Worm (Caenorhabditis elegans) whole organism, L1 larva: ENCODE measurements around the gene cogc-4.
A peak's percentile ranks its signal among the peaks of the same experiment; 100 is the strongest.

Experiments used
- C04F5.9 ChIP-seq: sonication (generic microtip); optimal IDR thresholded peaks from 2 replicates; lab custom pipeline; 2016; ENCODE audit warnings: missing genetic modification characterization, missing compliant biosample characterization
- C16A3.4 ChIP-seq: fragments of 150-350 bp; optimal IDR thresholded peaks from 2 replicates; lab custom pipeline; 2014; ENCODE audit warnings: missing biosample characterization, missing genetic modification characterization
- C34B4.2 ChIP-seq: sonication (generic microtip); optimal IDR thresholded peaks from 2 replicates; lab custom pipeline; 2017; ENCODE audit warnings: mild to moderate bottlenecking, missing genetic modification characterization, missing compliant biosample characterization
- F16B12.6 ChIP-seq: fragments of 150-350 bp; optimal IDR thresholded peaks from 2 replicates; lab custom pipeline; 2014; ENCODE audit warnings: missing biosample characterization, missing genetic modification characterization
- aha-1 ChIP-seq: fragments of 150-350 bp; optimal IDR thresholded peaks from 2 replicates; lab custom pipeline; 2014; ENCODE audit warnings: missing biosample characterization, missing genetic modification characterization
- alr-1 ChIP-seq: fragments of 200-800 bp; sonication (Bioruptor generic); optimal IDR thresholded peaks from 2 replicates; lab custom pipeline; 2018; ENCODE audit warnings: borderline replicate concordance, mild to moderate bottlenecking, missing genetic modification characterization, missing compliant biosample characterization
- ceh-63 ChIP-seq: fragments of 200-800 bp; sonication (Bioruptor generic); optimal IDR thresholded peaks from 2 replicates; lab custom pipeline; 2018; ENCODE audit warnings: mild to moderate bottlenecking, missing genetic modification characterization, missing compliant biosample characterization
- ceh-8 ChIP-seq: fragments of 200-800 bp; sonication (Bioruptor generic); optimal IDR thresholded peaks from 2 replicates; lab custom pipeline; 2018; ENCODE audit warnings: mild to moderate bottlenecking, missing genetic modification characterization, moderate library complexity, missing compliant biosample characterization
- ceh-82 ChIP-seq, 3 experiments: fragments of 150-350 bp in 1 of 3; sonication (generic microtip) in 2 of 3; optimal IDR thresholded peaks; 2 replicates each; lab custom pipeline; 2014 to 2017; ENCODE audit warnings: missing biosample characterization in 3 of 3, missing genetic modification characterization in 3 of 3
- ceh-88 ChIP-seq: fragments of 200-800 bp; sonication (Bioruptor generic); IDR thresholded peaks from 2 replicates; pipeline ENCODE4 v1.3.6; 2022; ENCODE audit warnings: missing genetic modification characterization, missing compliant biosample characterization
- ceh-90 ChIP-seq: sonication (generic microtip); optimal IDR thresholded peaks from 2 replicates; lab custom pipeline; 2016; ENCODE audit warnings: missing genetic modification characterization, missing compliant biosample characterization
- dpl-1 ChIP-seq, 3 experiments: fragments of 150-350 bp in 2 of 3; sonication (generic microtip) in 1 of 3; optimal IDR thresholded peaks; 2 replicates each; lab custom pipeline; 2014 to 2017; ENCODE audit warnings: missing biosample characterization in 3 of 3, missing genetic modification characterization in 3 of 3, missing genetic modification reagents in 3 of 3
- dsc-1 ChIP-seq: sonication (generic microtip); optimal IDR thresholded peaks from 2 replicates; lab custom pipeline; 2016; ENCODE audit warnings: mild to moderate bottlenecking, missing genetic modification characterization, missing compliant biosample characterization
- efl-1 ChIP-seq, 4 experiments: fragments of 150-350 bp; optimal IDR thresholded peaks in 3 of 4; peaks in 1 of 4; 1 replicate in 1 of 4; 2 replicates in 3 of 4; lab custom pipeline; 2014; ENCODE audit warnings: missing biosample characterization in 2 of 4, missing genetic modification characterization in 2 of 4, missing genetic modification reagents in 2 of 4
- efl-3 ChIP-seq: fragments of 200-800 bp; sonication (Bioruptor generic); optimal IDR thresholded peaks from 2 replicates; lab custom pipeline; 2018; ENCODE audit warnings: mild to moderate bottlenecking, missing genetic modification characterization, missing compliant biosample characterization
- egl-13 ChIP-seq: sonication (generic microtip); optimal IDR thresholded peaks from 2 replicates; lab custom pipeline; 2016; ENCODE audit warnings: missing genotype, missing genetic modification reagents, missing genetic modification characterization, missing compliant biosample characterization
- egl-27 ChIP-seq, 2 experiments: fragments of 150-350 bp in 1 of 2; sonication (generic microtip); optimal IDR thresholded peaks; 3 replicates each; lab custom pipeline; 2017 to 2018; ENCODE audit warnings: missing biosample characterization in 2 of 2, missing genetic modification characterization in 2 of 2, missing genetic modification reagents in 2 of 2
- elt-2 ChIP-seq: sonication (generic microtip); optimal IDR thresholded peaks from 2 replicates; lab custom pipeline; 2016; ENCODE audit warnings: missing genetic modification characterization, mild to moderate bottlenecking, inconsistent platforms, missing compliant biosample characterization, missing genetic modification reagents
- fkh-4 ChIP-seq: sonication (generic microtip); optimal IDR thresholded peaks from 2 replicates; lab custom pipeline; 2016; ENCODE audit warnings: missing compliant biosample characterization, missing genetic modification characterization, borderline replicate concordance
- hpl-2 ChIP-seq: fragments of 150-350 bp; optimal IDR thresholded peaks from 2 replicates; lab custom pipeline; 2014; ENCODE audit warnings: missing biosample characterization, missing genetic modification reagents, missing genetic modification characterization
- irx-1 ChIP-seq: sonication (generic microtip); optimal IDR thresholded peaks from 2 replicates; lab custom pipeline; 2016; ENCODE audit warnings: missing genetic modification characterization, missing compliant biosample characterization
- isw-1 ChIP-seq: fragments of 200-800 bp; sonication (Bioruptor generic); IDR thresholded peaks from 2 replicates; pipeline ENCODE4 v1.3.6; 2022; ENCODE audit warnings: missing genetic modification characterization, missing compliant biosample characterization
- jun-1 ChIP-seq: fragments of 150-350 bp; optimal IDR thresholded peaks from 2 replicates; lab custom pipeline; 2014; ENCODE audit warnings: missing biosample characterization, missing genetic modification reagents, missing genetic modification characterization
- lin-13 ChIP-seq: fragments of 150-350 bp; optimal IDR thresholded peaks from 2 replicates; lab custom pipeline; 2014; ENCODE audit warnings: missing biosample characterization, missing genetic modification reagents, missing genetic modification characterization
- lin-14 ChIP-seq: fragments of 200-800 bp; sonication (Bioruptor generic); optimal IDR thresholded peaks from 2 replicates; lab custom pipeline; 2018; ENCODE audit warnings: mild to moderate bottlenecking, missing genetic modification characterization, moderate library complexity, missing compliant biosample characterization
- lin-15B ChIP-seq: fragments of 150-350 bp; sonication (generic microtip); optimal IDR thresholded peaks from 3 replicates; lab custom pipeline; 2014; ENCODE audit warnings: missing biosample characterization, missing genetic modification characterization
- lin-35 ChIP-seq, 2 experiments: fragments of 150-350 bp; optimal IDR thresholded peaks; 2 replicates each; lab custom pipeline; 2014; ENCODE audit warnings: missing biosample characterization in 2 of 2, missing genetic modification characterization in 2 of 2, missing genetic modification reagents in 2 of 2
- lsy-2 ChIP-seq, 2 experiments: fragments of 150-350 bp; optimal IDR thresholded peaks; 2 replicates each; lab custom pipeline; 2014; ENCODE audit warnings: missing biosample characterization in 2 of 2, missing genetic modification characterization in 2 of 2
- mep-1 ChIP-seq: fragments of 150-350 bp; optimal IDR thresholded peaks from 2 replicates; lab custom pipeline; 2014; ENCODE audit warnings: missing biosample characterization, missing genetic modification characterization
- nhr-12 ChIP-seq: sonication (generic microtip); optimal IDR thresholded peaks from 2 replicates; lab custom pipeline; 2017; ENCODE audit warnings: missing biosample characterization, missing genetic modification characterization
- nhr-19 ChIP-seq: fragments of 200-800 bp; sonication (Bioruptor generic); conservative IDR thresholded peaks from 2 replicates; pipeline ENCODE4 v1.3.6; 2022; ENCODE audit warnings: missing genetic modification characterization, missing compliant biosample characterization
- nhr-237 ChIP-seq: fragments of 150-350 bp; optimal IDR thresholded peaks from 2 replicates; lab custom pipeline; 2014; ENCODE audit warnings: missing biosample characterization, missing genetic modification characterization
- nhr-47 ChIP-seq: sonication (generic microtip); optimal IDR thresholded peaks from 2 replicates; lab custom pipeline; 2016; ENCODE audit warnings: mild to moderate bottlenecking, missing genetic modification characterization, moderate library complexity, missing compliant biosample characterization
- nhr-85 ChIP-seq: sonication (generic microtip); peaks from one replicate; lab custom pipeline; 2016; ENCODE audit warnings: missing genetic modification characterization, inconsistent platforms, missing compliant biosample characterization
- nhr-90 ChIP-seq: sonication (generic microtip); optimal IDR thresholded peaks from 2 replicates; lab custom pipeline; 2016; ENCODE audit warnings: mild to moderate bottlenecking, missing genetic modification characterization, missing compliant biosample characterization; ENCODE audit not compliant: poor library complexity
- pqm-1 ChIP-seq: sonication (generic microtip); optimal IDR thresholded peaks from 3 replicates; lab custom pipeline; 2017; ENCODE audit warnings: missing biosample characterization, missing genetic modification characterization
- rnt-1 ChIP-seq: sonication (generic microtip); optimal IDR thresholded peaks from 2 replicates; lab custom pipeline; 2016; ENCODE audit warnings: mild to moderate bottlenecking, missing genetic modification characterization, moderate library complexity, missing compliant biosample characterization
- skn-1 ChIP-seq: fragments of 150-350 bp; optimal IDR thresholded peaks from 2 replicates; lab custom pipeline; 2014; ENCODE audit warnings: missing biosample characterization, missing genetic modification characterization
- snpc-4 ChIP-seq: fragments of 150-350 bp; optimal IDR thresholded peaks from 2 replicates; lab custom pipeline; 2014; ENCODE audit warnings: missing biosample characterization, missing genetic modification characterization
- snu-23 ChIP-seq: sonication (generic microtip); optimal IDR thresholded peaks from 2 replicates; lab custom pipeline; 2016; ENCODE audit warnings: missing genetic modification characterization, missing compliant biosample characterization
- sox-4 ChIP-seq: sonication (generic microtip); optimal IDR thresholded peaks from 2 replicates; lab custom pipeline; 2016; ENCODE audit warnings: missing genetic modification characterization, missing compliant biosample characterization
- sptf-1 ChIP-seq: fragments of 150-350 bp; optimal IDR thresholded peaks from 2 replicates; lab custom pipeline; 2014; ENCODE audit warnings: missing biosample characterization, missing genetic modification characterization
- sup-37 ChIP-seq: fragments of 200-800 bp; sonication (Bioruptor generic); optimal IDR thresholded peaks from 2 replicates; lab custom pipeline; 2018; ENCODE audit warnings: mild to moderate bottlenecking, missing genetic modification characterization, missing compliant biosample characterization
- tbx-2 ChIP-seq: sonication (generic microtip); optimal IDR thresholded peaks from 2 replicates; lab custom pipeline; 2016; ENCODE audit warnings: missing genetic modification characterization, missing compliant biosample characterization
- unc-130 ChIP-seq: fragments of 150-350 bp; optimal IDR thresholded peaks from 2 replicates; lab custom pipeline; 2017; ENCODE audit warnings: missing biosample characterization, missing genetic modification characterization, inconsistent platforms
- unc-62 ChIP-seq: fragments of 150-350 bp; optimal IDR thresholded peaks from 2 replicates; lab custom pipeline; 2014; ENCODE audit warnings: missing biosample characterization, missing genetic modification reagents, missing genetic modification characterization
- unc-86 ChIP-seq: sonication (generic microtip); optimal IDR thresholded peaks from 2 replicates; lab custom pipeline; 2016; ENCODE audit warnings: missing genetic modification characterization, missing compliant biosample characterization
- vab-15 ChIP-seq: sonication (generic microtip); optimal IDR thresholded peaks from 2 replicates; lab custom pipeline; 2017; ENCODE audit warnings: missing genotype, mild to moderate bottlenecking, missing genetic modification characterization, missing compliant biosample characterization
- xbp-1 ChIP-seq: sonication (generic microtip); optimal IDR thresholded peaks from 2 replicates; lab custom pipeline; 2016; ENCODE audit warnings: missing genetic modification characterization, missing compliant biosample characterization
- zip-4 ChIP-seq: fragments of 200-800 bp; sonication (Bioruptor generic); optimal IDR thresholded peaks from 2 replicates; lab custom pipeline; 2018; ENCODE audit warnings: mild to moderate bottlenecking, missing genetic modification characterization, moderate library complexity, missing compliant biosample characterization

Gene cogc-4

ce11 chrII:1401474-1401873, 1.8 kb upstream of the cogc-4 start, which contains the start of gene Y51H7C.8:
TSS of gene Y51H7C.8 (plus strand) at chrII:1401774.
- TF ChIP-seq aha-1 (no peak), egl-27 (tag; optimal IDR thresholded peaks at IDR 0.05; lab: Kevin White, UChicago) (no peak), sptf-1 (tag; lab: Kevin White, UChicago) (no peak), egl-13 (tag; lab: Kevin White, UChicago) (no peak), jun-1 (tag; lab: Kevin White, UChicago) (no peak), elt-2 (tag; lab: Kevin White, UChicago) (no peak), ceh-8 (no peak)
- TF ChIP-seq, all 84 proteins: peak for 0

DNA sequence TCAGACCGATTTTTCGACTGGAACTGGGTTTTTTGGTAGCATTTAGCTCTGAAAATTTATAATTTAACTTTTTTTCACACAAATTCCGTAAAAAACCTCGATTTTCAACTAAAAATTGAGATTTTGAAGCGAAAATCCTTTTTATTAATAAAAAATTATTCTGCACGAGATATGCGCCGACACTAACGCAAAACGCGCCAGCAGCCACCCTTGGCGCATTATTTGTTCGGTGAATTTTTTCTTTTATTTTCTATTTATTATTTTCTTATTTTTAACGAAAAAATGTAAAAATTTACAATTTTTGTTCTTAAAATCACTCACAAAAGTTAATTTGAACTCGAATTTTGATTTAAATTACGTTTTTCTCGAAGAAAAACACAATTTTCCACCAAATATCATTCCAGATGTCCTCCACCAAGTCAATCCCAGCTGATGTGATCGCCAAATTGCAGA, 1.0 kb upstream of the cogc-4 start, which contains the start of gene Y51H7C.7:
TSS of gene Y51H7C.7 (plus strand) at position 403 of the 453 bp plus-strand sequence.
- peak; percentile 58 for TF ChIP-seq snpc-4 (tag; lab: Kevin White, UChicago)
- TF ChIP-seq dpl-1 (GFP tag; optimal IDR thresholded peaks at IDR 0.05; lab: Kevin White, UChicago): peak; percentile 56 to 76 (median 74)
- no peak for TF ChIP-seq vab-15 (tag; lab: Kevin White, UChicago)
- peak; percentile 56 for TF ChIP-seq isw-1 (GFP tag; lab: Robert Waterston, UW)
- no peak for TF ChIP-seq lin-14 (GFP tag; lab: Kevin White, UChicago)
- TF ChIP-seq nhr-85 (tag; lab: Kevin White, UChicago): no peak
- TF ChIP-seq unc-62: no peak
- no peak for TF ChIP-seq zip-4
- TF ChIP-seq dsc-1: peak; percentile 76
- TF ChIP-seq ceh-90 (tag; lab: Kevin White, UChicago): no peak
- TF ChIP-seq egl-27 (tag; optimal IDR thresholded peaks at IDR 0.05; lab: Kevin White, UChicago): no peak
- peak; percentile 72 to 90 (median 72) for TF ChIP-seq ceh-82 (tag; optimal IDR thresholded peaks at IDR 0.05; lab: Kevin White, UChicago)
- peak; percentile 81 for TF ChIP-seq irx-1 (tag; lab: Kevin White, UChicago)
- no peak for TF ChIP-seq mep-1
- peak; percentile 69 for TF ChIP-seq xbp-1
- TF ChIP-seq efl-1 (optimal IDR thresholded peaks at IDR 0.05; lab: Kevin White, UChicago): peak; percentile 47 to 68
- TF ChIP-seq efl-1 (GFP tag; optimal IDR thresholded peaks at IDR 0.05 in 1 of 2; lab: Kevin White, UChicago): peak; percentile 76 to 97
- peak; percentile 73 for TF ChIP-seq rnt-1 (tag; lab: Kevin White, UChicago)
- peak in 1 of 2 experiments; percentile 84 for TF ChIP-seq lsy-2 (tag; optimal IDR thresholded peaks at IDR 0.05; lab: Kevin White, UChicago)
- TF ChIP-seq unc-86 (tag; lab: Kevin White, UChicago): peak; percentile 66
- TF ChIP-seq C16A3.4 (tag; lab: Kevin White, UChicago): peak; percentile 27
- peak; percentile 45 for TF ChIP-seq lin-15B (tag; lab: Kevin White, UChicago)
- no peak for TF ChIP-seq ceh-88 (GFP tag; lab: Robert Waterston, UW)
- TF ChIP-seq pqm-1: no peak
- TF ChIP-seq unc-130 (tag; lab: Kevin White, UChicago): peak; percentile 58
- TF ChIP-seq sup-37 (GFP tag; lab: Kevin White, UChicago): no peak
- TF ChIP-seq nhr-12 (tag; lab: Kevin White, UChicago): no peak
- TF ChIP-seq F16B12.6 (tag; lab: Kevin White, UChicago): peak; percentile 55
- peak; percentile 10 for TF ChIP-seq sox-4 (tag; lab: Kevin White, UChicago)
- TF ChIP-seq hpl-2: no peak
- TF ChIP-seq skn-1 (tag; lab: Kevin White, UChicago): peak; percentile 61
- TF ChIP-seq snu-23 (GFP tag; lab: Kevin White, UChicago): peak; percentile 74
- peak; percentile 37 to 66 for TF ChIP-seq lin-35 (GFP tag; optimal IDR thresholded peaks at IDR 0.05; lab: Kevin White, UChicago)
- no peak for TF ChIP-seq C34B4.2 (tag; lab: Kevin White, UChicago)
- no peak for TF ChIP-seq nhr-237
- TF ChIP-seq ceh-63: no peak
- peak; percentile 7 for TF ChIP-seq fkh-4 (tag; lab: Kevin White, UChicago)
- peak; percentile 74 for TF ChIP-seq nhr-90 (tag; lab: Kevin White, UChicago)
- peak; percentile 12 for TF ChIP-seq lin-13 (GFP tag; lab: Kevin White, UChicago)
- peak; percentile 65 for TF ChIP-seq nhr-19 (GFP tag; lab: Robert Waterston, UW)
- no peak for TF ChIP-seq efl-3 (GFP tag; lab: Kevin White, UChicago)
- peak; percentile 19 for TF ChIP-seq C04F5.9
- TF ChIP-seq nhr-47 (tag; lab: Kevin White, UChicago): peak; percentile 85
- peak; percentile 74 for TF ChIP-seq tbx-2 (tag; lab: Kevin White, UChicago)
- no peak for TF ChIP-seq alr-1
- peak; percentile 25 for TF ChIP-seq elt-2 (tag; lab: Kevin White, UChicago)
